Worm (Caenorhabditis elegans): Measurements from ENCODE around the gene F13D12.3.

DNA sequence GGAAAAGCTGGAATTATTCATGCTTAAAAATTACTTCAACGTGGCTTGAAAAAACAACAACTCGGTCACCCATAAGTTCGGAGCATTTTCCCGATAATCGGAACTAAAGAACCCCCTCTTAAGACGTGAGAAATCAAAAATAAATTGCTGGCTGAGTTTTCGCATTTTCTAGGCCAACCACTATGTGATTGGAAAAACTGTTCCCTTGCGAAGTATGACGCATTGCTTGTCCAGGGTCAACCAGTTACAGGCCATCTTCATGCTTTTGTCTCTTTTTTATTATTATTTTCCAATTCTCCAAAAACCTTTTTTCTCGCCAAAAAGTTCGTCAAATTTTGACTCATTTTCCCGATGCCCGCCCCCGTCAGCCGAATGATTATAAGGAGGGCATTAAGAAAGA, at the start of gene F13D12.3:
- TF ChIP-seq aly-2 (tag; optimal IDR thresholded peaks at IDR 0.05) (no peak), nhr-10 (tag; optimal IDR thresholded peaks at IDR 0.05) (no peak), nhr-11 (tag; optimal IDR thresholded peaks at IDR 0.05) (no peak), ztf-11 (tag; optimal IDR thresholded peaks at IDR 0.05) (no peak), nhr-25 (tag; optimal IDR thresholded peaks at IDR 0.05) (no peak), unc-39 (tag; optimal IDR thresholded peaks at IDR 0.05) (no peak), unc-62 (GFP tag; optimal IDR thresholded peaks at IDR 0.05) (no peak), elt-3 (tag; optimal IDR thresholded peaks at IDR 0.05) (no peak), egl-27 (tag; optimal IDR thresholded peaks at IDR 0.05) (no peak), lin-13 (GFP tag; optimal IDR thresholded peaks at IDR 0.05) (no peak), nhr-12 (tag; optimal IDR thresholded peaks at IDR 0.05) (no peak), ama-1 (optimal IDR thresholded peaks at IDR 0.05) (no peak), ZK546.5 (tag; optimal IDR thresholded peaks at IDR 0.05) (no peak), blmp-1 (tag; optimal IDR thresholded peaks at IDR 0.05; ENCODE audit: insufficient read depth) (no peak)
